Fruit fly (Drosophila melanogaster): ENCODE data around the gene CG32112.
A peak's percentile ranks its signal among the peaks of the same experiment; 100 is the strongest.

The CG32112 gene

dm6 chr3L:12749567-12750535, 8.3 kb downstream of the CG32112 start, which contains the start of the genes Klc and CG10984 (continued):
- TF ChIP-seq mam (GFP tag; optimal IDR thresholded peaks at IDR 0.05) (peak; percentile 63), Doc3 (GFP tag; IDR thresholded peaks at IDR 0.05; ENCODE audit: partially characterized antibody) (no peak)

- TF ChIP-seq NC2β (GFP tag; optimal IDR thresholded peaks at IDR 0.05) (peak; percentile 18), CG12155 (GFP tag; optimal IDR thresholded peaks at IDR 0.05) (peak; percentile 47), Bgb (GFP tag; IDR thresholded peaks at IDR 0.05; ENCODE audit: partially characterized antibody) (peak; percentile 87), mam (GFP tag; optimal IDR thresholded peaks at IDR 0.05) (peak; percentile 47), MBD-R2 (GFP tag; IDR thresholded peaks at IDR 0.05) (peak; percentile 73), CG9797 (GFP tag; optimal IDR thresholded peaks at IDR 0.05) (peak; percentile 14), CG18764 (GFP tag; optimal IDR thresholded peaks at IDR 0.05) (peak; percentile 100), ATbp (GFP tag; optimal IDR thresholded peaks at IDR 0.05) (peak; percentile 88), NK7.1 (GFP tag; optimal IDR thresholded peaks at IDR 0.05) (peak; percentile 16), slbo (GFP tag; IDR thresholded peaks at IDR 0.05) (no peak), Meics (GFP tag; optimal IDR thresholded peaks at IDR 0.05) (no peak), Trl (optimal IDR thresholded peaks at IDR 0.05) (no peak), Trl (GFP tag; optimal IDR thresholded peaks at IDR 0.05) (peak; percentile 24), dpn (GFP tag; optimal IDR thresholded peaks at IDR 0.05) (peak in 1 of 2 experiments; percentile 26), trem (tag; optimal IDR thresholded peaks at IDR 0.05) (peak; percentile 90), CG4707 (GFP tag; optimal IDR thresholded peaks at IDR 0.05) (peak; percentile 84), bab2 (GFP tag; optimal IDR thresholded peaks at IDR 0.05) (peak; percentile 41), mld (GFP tag; IDR thresholded peaks at IDR 0.05; ENCODE audit: partially characterized antibody) (peak; percentile 77; the same call in 2 of the 3 replicates), CG34422 (GFP tag; IDR thresholded peaks at IDR 0.05) (peak; percentile 64; the same call in 1 of the 3 replicates), gfzf (GFP tag; optimal IDR thresholded peaks at IDR 0.05) (peak; percentile 39), CG6791 (GFP tag; IDR thresholded peaks at IDR 0.05; ENCODE audit: partially characterized antibody) (peak; percentile 87), CG13287 (GFP tag; IDR thresholded peaks at IDR 0.05; ENCODE audit: partially characterized antibody) (peak; percentile 95), seq (GFP tag; IDR thresholded peaks at IDR 0.05) (peak; percentile 67), zen2 (GFP tag; IDR thresholded peaks at IDR 0.05; ENCODE audit: partially characterized antibody) (peak; percentile 71; the same call in 2 of the 3 replicates), HmgD (GFP tag; optimal IDR thresholded peaks at IDR 0.05) (no peak), CG17328 (GFP tag; IDR thresholded peaks at IDR 0.05) (peak; percentile 51; the same call in 1 of the 2 replicates), CG8281 (tag; optimal IDR thresholded peaks at IDR 0.05) (no peak), CG1792 (GFP tag; optimal IDR thresholded peaks at IDR 0.05) (peak; percentile 67), D (optimal IDR thresholded peaks at IDR 0.05) (no peak), D (GFP tag; optimal IDR thresholded peaks at IDR 0.05) (peak; percentile 39), chn (GFP tag; optimal IDR thresholded peaks at IDR 0.05) (no peak), HHEX (GFP tag; optimal IDR thresholded peaks at IDR 0.05) (no peak), CG1832 (GFP tag; optimal IDR thresholded peaks at IDR 0.05) (no peak), CTCF (GFP tag; optimal IDR thresholded peaks at IDR 0.05) (peak; percentile 44), amos (GFP tag; IDR thresholded peaks at IDR 0.05; ENCODE audit: partially characterized antibody) (peak; percentile 88), CG3838 (GFP tag; optimal IDR thresholded peaks at IDR 0.05) (peak; percentile 33), eyg (GFP tag; optimal IDR thresholded peaks at IDR 0.05) (peak; percentile 57), TFAM (GFP tag; optimal IDR thresholded peaks at IDR 0.05) (peak; percentile 27), CG30403 (GFP tag; optimal IDR thresholded peaks at IDR 0.05) (peak; percentile 58), slou (GFP tag; optimal IDR thresholded peaks at IDR 0.05) (peak; percentile 57), CG11398 (GFP tag; optimal IDR thresholded peaks at IDR 0.05) (peak; percentile 38), ken (GFP tag; IDR thresholded peaks at IDR 0.05) (no peak; the same call in 2 of the 3 replicates), Myb (GFP tag; optimal IDR thresholded peaks at IDR 0.05) (peak; percentile 16), luna (GFP tag; optimal IDR thresholded peaks at IDR 0.05) (no peak), schlank (tag; optimal IDR thresholded peaks at IDR 0.05) (peak; percentile 69), CG33213 (GFP tag; optimal IDR thresholded peaks at IDR 0.05) (peak; percentile 71)
These were observed 13.3 kb downstream of the CG32112 start, which contains the start of the genes CG10973 and Vps13D for dm6 chr3L:12754769-12755189. TSS of gene CG10973 (minus strand) at chr3L:12754774. TSS of gene Vps13D (plus strand) at chr3L:12755049.
